Worm (Caenorhabditis elegans) whole organism, mixed stage, embryonic: ENCODE results near the gene sox-2.

ENCODE experiments used
- M03D4.4 ChIP-seq: sonication (generic microtip); optimal IDR thresholded peaks from 2 replicates; lab custom pipeline; 2017; ENCODE audit warnings: mild to moderate bottlenecking, missing genetic modification characterization, missing compliant biosample characterization
- ces-1 ChIP-seq: fragments of 150-350 bp; optimal IDR thresholded peaks from 2 replicates; lab custom pipeline; 2014; ENCODE audit warnings: missing biosample characterization, missing genetic modification reagents, missing genetic modification characterization
- elt-1 ChIP-seq: sonication (generic microtip); optimal IDR thresholded peaks from 2 replicates; lab custom pipeline; 2017; ENCODE audit warnings: missing genetic modification characterization, mild to moderate bottlenecking, missing compliant biosample characterization, antibody characterized with exemption, moderate library complexity, borderline replicate concordance; ENCODE audit not compliant: insufficient read depth
- elt-3 ChIP-seq: fragments of 150-350 bp; optimal IDR thresholded peaks from 2 replicates; lab custom pipeline; 2014; ENCODE audit warnings: missing biosample characterization, missing genetic modification characterization
- mep-1 ChIP-seq: fragments of 150-350 bp; optimal IDR thresholded peaks from 2 replicates; lab custom pipeline; 2017; ENCODE audit warnings: missing biosample characterization, missing genetic modification reagents, missing genetic modification characterization, inconsistent platforms
- nhr-12 ChIP-seq: fragments of 150-350 bp; optimal IDR thresholded peaks from 2 replicates; lab custom pipeline; 2014; ENCODE audit warnings: missing biosample characterization, missing genetic modification characterization
- nhr-2 ChIP-seq: fragments of 150-350 bp; optimal IDR thresholded peaks from 2 replicates; lab custom pipeline; 2014; ENCODE audit warnings: missing biosample characterization, missing genetic modification characterization
- nhr-237 ChIP-seq: fragments of 150-350 bp; optimal IDR thresholded peaks from 2 replicates; lab custom pipeline; 2014; ENCODE audit warnings: missing biosample characterization, missing genetic modification characterization
- nhr-28 ChIP-seq: fragments of 150-350 bp; optimal IDR thresholded peaks from 2 replicates; lab custom pipeline; 2014; ENCODE audit warnings: missing biosample characterization, missing genetic modification characterization
- pha-4 ChIP-seq: fragments of 150-350 bp; optimal IDR thresholded peaks from 2 replicates; lab custom pipeline; 2018; ENCODE audit warnings: missing biosample characterization, missing genetic modification reagents, missing genetic modification characterization
- sem-2 ChIP-seq: fragments of 200-800 bp; sonication (Bioruptor generic); optimal IDR thresholded peaks from 2 replicates; lab custom pipeline; 2018; ENCODE audit warnings: mild to moderate bottlenecking, missing genetic modification characterization, missing compliant biosample characterization
- unc-39 ChIP-seq: fragments of 150-350 bp; optimal IDR thresholded peaks from 2 replicates; lab custom pipeline; 2014; ENCODE audit warnings: missing biosample characterization, missing genetic modification characterization
- unc-62 ChIP-seq: fragments of 150-350 bp; optimal IDR thresholded peaks from 2 replicates; lab custom pipeline; 2014; ENCODE audit warnings: missing biosample characterization, missing genetic modification reagents, missing genetic modification characterization
- ztf-11 ChIP-seq: fragments of 150-350 bp; optimal IDR thresholded peaks from 2 replicates; lab custom pipeline; 2014; ENCODE audit warnings: missing biosample characterization, missing genetic modification characterization

ce11 chrX:7440102-7440501 lies 23.4 kb downstream of the sox-2 start:
- no peak for TF ChIP-seq nhr-28 (tag; lab: Kevin White, UChicago)
- no peak for TF ChIP-seq ztf-11 (tag; lab: Kevin White, UChicago)
- no peak for TF ChIP-seq nhr-12
- TF ChIP-seq nhr-2 = no peak
- no peak for TF ChIP-seq unc-62 (GFP tag; lab: Kevin White, UChicago)
- TF ChIP-seq unc-39 = no peak
- TF ChIP-seq pha-4 (tag; lab: Kevin White, UChicago) = no peak
- no peak for TF ChIP-seq ces-1 (GFP tag; lab: Kevin White, UChicago)
- no peak for TF ChIP-seq elt-3 (tag; lab: Kevin White, UChicago)
- no peak for TF ChIP-seq M03D4.4 (tag; lab: Kevin White, UChicago)
- TF ChIP-seq nhr-237 (tag; lab: Kevin White, UChicago) = no peak
- no peak for TF ChIP-seq elt-1 (tag; lab: Kevin White, UChicago)
- no peak for TF ChIP-seq sem-2 (GFP tag; lab: Kevin White, UChicago)
- no peak for TF ChIP-seq mep-1 (tag; lab: Kevin White, UChicago)
